Fruit fly (Drosophila melanogaster): ENCODE measurements around the gene CG32440.
A peak's percentile ranks its signal among the peaks of the same experiment; 100 is the strongest.

Gene CG32440

DNA sequence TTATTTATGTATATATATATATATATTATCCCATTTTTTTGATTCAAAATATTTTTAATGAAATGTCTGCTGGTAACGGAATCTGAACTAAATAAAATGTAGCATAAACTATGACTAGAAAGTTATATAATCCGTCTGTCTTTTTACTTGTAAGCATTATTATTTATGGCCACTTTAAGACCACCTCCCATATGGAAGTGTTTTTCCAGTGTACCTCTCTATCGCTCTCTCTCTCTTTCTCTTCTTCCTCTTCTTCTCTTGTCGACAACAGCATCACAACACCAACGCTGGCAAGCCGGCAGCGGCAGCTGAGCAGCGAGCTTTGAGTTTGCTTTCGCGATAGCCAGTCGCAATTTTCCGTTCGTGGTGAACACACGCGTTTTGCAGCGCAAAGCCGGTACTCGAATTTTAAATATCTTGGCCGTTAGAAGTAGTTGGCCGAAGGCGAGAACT, 22.2 kb downstream of the CG32440 start, which contains the start of gene rgn (continued):
- peak; percentile 91 for TF ChIP-seq acj6 (GFP tag; optimal IDR thresholded peaks at IDR 0.05)
- TF ChIP-seq CG6808 (GFP tag; optimal IDR thresholded peaks at IDR 0.05) = peak; percentile 75
- peak; percentile 91 for TF ChIP-seq CG8632 (GFP tag; optimal IDR thresholded peaks at IDR 0.05)
- peak; percentile 83 for TF ChIP-seq CG6792 (GFP tag; optimal IDR thresholded peaks at IDR 0.05)
- peak; percentile 83 for TF ChIP-seq Hr39 (GFP tag; optimal IDR thresholded peaks at IDR 0.05)
- TF ChIP-seq salr (GFP tag; optimal IDR thresholded peaks at IDR 0.05) = peak; percentile 61 to 92
- peak; percentile 76 for TF ChIP-seq CG1621 (tag; optimal IDR thresholded peaks at IDR 0.05)
- peak; percentile 75 for TF ChIP-seq topi (GFP tag; optimal IDR thresholded peaks at IDR 0.05)
- peak; percentile 88 for TF ChIP-seq Ets96B (tag; optimal IDR thresholded peaks at IDR 0.05)
- peak; percentile 91 for TF ChIP-seq OdsH (GFP tag; optimal IDR thresholded peaks at IDR 0.05)
- peak; percentile 80 for TF ChIP-seq Sox15 (GFP tag; optimal IDR thresholded peaks at IDR 0.05)
- peak; percentile 8 for TF ChIP-seq fkh (GFP tag; optimal IDR thresholded peaks at IDR 0.05)
- TF ChIP-seq CG10669 (GFP tag; optimal IDR thresholded peaks at IDR 0.05) = peak; percentile 82
- TF ChIP-seq dac (GFP tag; optimal IDR thresholded peaks at IDR 0.05) = peak; percentile 81
- TF ChIP-seq Sox14 (GFP tag; optimal IDR thresholded peaks at IDR 0.05) = peak; percentile 84
- TF ChIP-seq CG4318 (GFP tag; optimal IDR thresholded peaks at IDR 0.05) = peak; percentile 91
- TF ChIP-seq Met (GFP tag; optimal IDR thresholded peaks at IDR 0.05) = peak; percentile 81
- peak; percentile 74 for TF ChIP-seq Smox (GFP tag; optimal IDR thresholded peaks at IDR 0.05)
- peak; percentile 87 for TF ChIP-seq CG3032 (tag; optimal IDR thresholded peaks at IDR 0.05)
- TF ChIP-seq CG15336 (GFP tag; IDR thresholded peaks at IDR 0.05) = peak; percentile 90
- TF ChIP-seq Eip75B (GFP tag; optimal IDR thresholded peaks at IDR 0.05) = peak; percentile 78
- no peak for TF ChIP-seq Eip93F (GFP tag; optimal IDR thresholded peaks at IDR 0.05)
- TF ChIP-seq pdm3 (GFP tag; optimal IDR thresholded peaks at IDR 0.05) = peak; percentile 83
- TF ChIP-seq CG11762 (GFP tag; optimal IDR thresholded peaks at IDR 0.05; ENCODE audit: insufficient read depth) = peak; percentile 86
- TF ChIP-seq Sox102F (GFP tag; optimal IDR thresholded peaks at IDR 0.05) = peak; percentile 78
- TF ChIP-seq Hr38 (GFP tag; optimal IDR thresholded peaks at IDR 0.05) = no peak
- TF ChIP-seq CG6276 (GFP tag; optimal IDR thresholded peaks at IDR 0.05) = peak; percentile 89
- peak; percentile 81 for TF ChIP-seq CG8319 (GFP tag; optimal IDR thresholded peaks at IDR 0.05)
- TF ChIP-seq CG10631 (GFP tag; optimal IDR thresholded peaks at IDR 0.05) = peak; percentile 92
- peak; percentile 84 for TF ChIP-seq spab (GFP tag; optimal IDR thresholded peaks at IDR 0.05)
- peak; percentile 87 for TF ChIP-seq esn (GFP tag; optimal IDR thresholded peaks at IDR 0.05)
- peak; percentile 76 to 85 for TF ChIP-seq ss (GFP tag; optimal IDR thresholded peaks at IDR 0.05)
- peak; percentile 54 for TF ChIP-seq Ets21C (GFP tag; optimal IDR thresholded peaks at IDR 0.05)
- peak; percentile 81 for TF ChIP-seq CG16779 (tag; optimal IDR thresholded peaks at IDR 0.05)
- TF ChIP-seq CG32006 (GFP tag; optimal IDR thresholded peaks at IDR 0.05) = peak; percentile 97
- TF ChIP-seq fd85E (GFP tag; optimal IDR thresholded peaks at IDR 0.05) = peak; percentile 61
- peak; percentile 80 for TF ChIP-seq dsx (GFP tag; optimal IDR thresholded peaks at IDR 0.05; ENCODE audit: poor library complexity, severe bottlenecking)
- TF ChIP-seq achi (GFP tag; optimal IDR thresholded peaks at IDR 0.05) = peak; percentile 91

DNA sequence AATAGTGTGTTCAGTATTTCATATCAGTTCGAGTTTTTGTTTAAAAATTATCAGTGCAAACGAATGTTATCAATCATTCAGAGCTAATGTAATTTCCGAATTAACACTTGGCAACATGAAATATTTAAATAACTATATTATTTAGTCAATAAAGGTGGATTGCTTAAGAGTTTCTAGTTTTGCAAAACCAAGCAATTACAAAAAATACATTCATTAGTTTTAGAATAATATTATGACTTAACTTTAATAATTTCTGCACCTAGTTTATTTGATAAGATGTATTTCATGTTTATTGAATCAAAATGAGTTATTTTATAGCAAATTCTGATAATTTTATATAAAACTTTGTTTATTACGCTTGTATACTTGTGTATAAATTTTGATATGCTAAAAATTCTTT, 23.5 kb downstream of the CG32440 start:
- TF ChIP-seq Eip78C (GFP tag) (peak; percentile 6), CG16779 (tag; optimal IDR thresholded peaks at IDR 0.05) (no peak), svp (GFP tag) (peak; percentile 17), CG10631 (GFP tag; optimal IDR thresholded peaks at IDR 0.05) (no peak), CG1621 (tag; optimal IDR thresholded peaks at IDR 0.05) (no peak), dac (GFP tag; optimal IDR thresholded peaks at IDR 0.05) (no peak), Ets96B (tag; optimal IDR thresholded peaks at IDR 0.05) (no peak), CG3032 (tag; optimal IDR thresholded peaks at IDR 0.05) (no peak), CG6854 (GFP tag; optimal IDR thresholded peaks at IDR 0.05) (no peak)

All from whole organism, prepupa.